Fruit fly (Drosophila melanogaster) whole organism, wandering third instar larva: Measurements from ENCODE around the gene CG9114.

Experiments used
- Abd-B ChIP-seq: fragments of >200 bp; optimal IDR thresholded peaks from 2 replicates; lab custom pipeline; 2017; ENCODE audit warnings: missing biosample characterization, missing genetic modification characterization
- CG9705 ChIP-seq: fragments of 200-800 bp; sonication (Bioruptor generic); optimal IDR thresholded peaks from 2 replicates; lab custom pipeline; 2018; ENCODE audit warnings: missing biosample characterization, mild to moderate bottlenecking, missing genetic modification characterization
- CrebA ChIP-seq: fragments of 200-800 bp; sonication (Bioruptor generic); optimal IDR thresholded peaks from 2 replicates; lab custom pipeline; 2016; ENCODE audit warnings: missing biosample characterization, mild to moderate bottlenecking, missing genetic modification characterization, borderline replicate concordance
- Dif ChIP-seq: fragments of 200-275, 200-300 bp; sonication (Bioruptor generic); optimal IDR thresholded peaks from 2 replicates; lab custom pipeline; 2018; ENCODE audit warnings: missing biosample characterization, missing genetic modification characterization; ENCODE audit not compliant: partially characterized antibody
- GATAd ChIP-seq: sonication (Bioruptor generic); optimal IDR thresholded peaks from 2 replicates; lab custom pipeline; 2016; ENCODE audit warnings: missing biosample characterization, missing genetic modification characterization
- HLH106 ChIP-seq: fragments of 200-800 bp; optimal IDR thresholded peaks from 3 replicates; lab custom pipeline; 2019; ENCODE audit warnings: missing biosample characterization, mild to moderate bottlenecking, missing genetic modification characterization, moderate library complexity
- Hnf4 ChIP-seq: fragments of 200-800 bp; sonication (Bioruptor generic); optimal IDR thresholded peaks from 2 replicates; lab custom pipeline; 2016; ENCODE audit warnings: missing biosample characterization, mild to moderate bottlenecking, missing genetic modification characterization
- Hr83 ChIP-seq: fragments of 200-300 bp; sonication (Bioruptor generic); optimal IDR thresholded peaks from 2 replicates; lab custom pipeline; 2016; ENCODE audit warnings: missing biosample characterization, mild to moderate bottlenecking, missing genetic modification characterization, moderate library complexity; ENCODE audit not compliant: poor library complexity, severe bottlenecking
- Myc ChIP-seq: fragments of >200 bp; optimal IDR thresholded peaks from 2 replicates; lab custom pipeline; 2017
- OdsH ChIP-seq: fragments of 200-800 bp; sonication (Bioruptor generic); optimal IDR thresholded peaks from 2 replicates; lab custom pipeline; 2016; ENCODE audit warnings: missing biosample characterization, mild to moderate bottlenecking, missing genetic modification characterization
- Rel ChIP-seq, 2 experiments: fragments of 200-800 bp; sonication (Bioruptor generic) in 1 of 2; optimal IDR thresholded peaks; 2 replicates in 1 of 2; 3 replicates in 1 of 2; lab custom pipeline; 2016 to 2019; ENCODE audit warnings: mild to moderate bottlenecking in 2 of 2, missing biosample characterization in 2 of 2, missing genetic modification characterization in 2 of 2, moderate library complexity in 1 of 2
- Sp1 ChIP-seq: fragments of 200-800 bp; sonication (Bioruptor generic); optimal IDR thresholded peaks from 3 replicates; lab custom pipeline; 2019; ENCODE audit warnings: missing biosample characterization, mild to moderate bottlenecking, missing genetic modification characterization, moderate library complexity
- Vsx2 ChIP-seq: fragments of 200-300, 225-300 bp; sonication (Bioruptor generic); optimal IDR thresholded peaks from 2 replicates; lab custom pipeline; 2018; ENCODE audit warnings: missing biosample characterization, missing genetic modification characterization; ENCODE audit not compliant: partially characterized antibody
- br ChIP-seq: fragments of 200-800 bp; sonication (Bioruptor generic); optimal IDR thresholded peaks from 2 replicates; lab custom pipeline; 2016; ENCODE audit warnings: missing biosample characterization, missing genetic modification characterization
- brk ChIP-seq: fragments of 200-800 bp; sonication (Bioruptor generic); optimal IDR thresholded peaks from 2 replicates; lab custom pipeline; 2016; ENCODE audit warnings: missing biosample characterization, mild to moderate bottlenecking, missing genetic modification characterization
- dl ChIP-seq, 2 experiments: fragments of 175-275, 200-275 bp in 1 of 2; fragments of 200-275 bp in 1 of 2; sonication (Bioruptor generic); optimal IDR thresholded peaks; lab custom pipeline; 2018; ENCODE audit warnings: mild to moderate bottlenecking in 2 of 2, missing biosample characterization in 2 of 2, missing genetic modification characterization in 2 of 2, moderate library complexity in 2 of 2; ENCODE audit not compliant: partially characterized antibody in 2 of 2, insufficient read depth in 1 of 2
- dmrt93B ChIP-seq: fragments of 200-800 bp; sonication (Bioruptor generic); optimal IDR thresholded peaks from 2 replicates; lab custom pipeline; 2018; ENCODE audit warnings: missing biosample characterization, mild to moderate bottlenecking, missing genetic modification characterization
- dsf ChIP-seq: sonication (Bioruptor generic); optimal IDR thresholded peaks from 2 replicates; lab custom pipeline; 2016; ENCODE audit warnings: missing biosample characterization, missing genetic modification characterization, borderline replicate concordance
- ey ChIP-seq: fragments of 200-800 bp; sonication (Bioruptor generic); optimal IDR thresholded peaks from 2 replicates; lab custom pipeline; 2016; ENCODE audit warnings: missing biosample characterization, missing genetic modification characterization
- foxo ChIP-seq, 2 experiments: fragments of 200-800 bp; sonication (Bioruptor generic); optimal IDR thresholded peaks; 2 replicates in 1 of 2; 3 replicates in 1 of 2; lab custom pipeline; 2016 to 2017; ENCODE audit warnings: missing biosample characterization in 2 of 2, missing genetic modification characterization in 2 of 2
- fru ChIP-seq: fragments of 200-800 bp; sonication (Bioruptor generic); optimal IDR thresholded peaks from 3 replicates; lab custom pipeline; 2016; ENCODE audit warnings: missing biosample characterization, mild to moderate bottlenecking, missing genetic modification characterization
- jim ChIP-seq: fragments of 175-275, 200-325 bp; sonication (Bioruptor generic); optimal IDR thresholded peaks from 2 replicates; lab custom pipeline; 2016; ENCODE audit warnings: missing biosample characterization, mild to moderate bottlenecking, missing genetic modification characterization
- lola ChIP-seq: fragments of >200 bp; optimal IDR thresholded peaks from 2 replicates; lab custom pipeline; 2017; ENCODE audit warnings: missing biosample characterization, missing genetic modification characterization
- pan ChIP-seq: fragments of >200 bp; optimal IDR thresholded peaks from 2 replicates; lab custom pipeline; 2017
- psq ChIP-seq: fragments of 200-800 bp; sonication (Bioruptor generic); optimal IDR thresholded peaks from 3 replicates; lab custom pipeline; 2017; ENCODE audit warnings: missing biosample characterization, mild to moderate bottlenecking, missing genetic modification characterization, moderate library complexity
- rgr ChIP-seq: fragments of 200-800 bp; sonication (Bioruptor generic); optimal IDR thresholded peaks from 3 replicates; lab custom pipeline; 2016; ENCODE audit warnings: missing biosample characterization, mild to moderate bottlenecking, missing genetic modification characterization
- sv ChIP-seq: fragments of 200-800 bp; sonication (Bioruptor generic); optimal IDR thresholded peaks from 3 replicates; lab custom pipeline; 2016; ENCODE audit warnings: missing biosample characterization, missing genetic modification characterization
- usp ChIP-seq: fragments of >200 bp; optimal IDR thresholded peaks from 2 replicates; lab custom pipeline; 2017; ENCODE audit warnings: missing biosample characterization, missing genetic modification characterization

Gene CG9114

dm6 chrX:15298298-15299069 is 34.5 kb downstream of the CG9114 start (continued):
- TF ChIP-seq lola (GFP tag; lab: Kevin White, UChicago) (no peak), GATAd (no peak), OdsH (GFP tag; lab: Kevin White, UChicago) (peak; percentile 87), CrebA (GFP tag; lab: Kevin White, UChicago) (no peak), Myc (no peak), brk (GFP tag; lab: Kevin White, UChicago) (peak; percentile 64), Sp1 (peak; percentile 90), Hnf4 (peak; percentile 49), Vsx2 (GFP tag; lab: Kevin White, UChicago) (no peak), pan (lab: Kevin White, UChicago) (no peak), Rel (GFP tag; optimal IDR thresholded peaks at IDR 0.05; lab: Kevin White, UChicago) (no peak), Rel (tag; optimal IDR thresholded peaks at IDR 0.05; lab: Kevin White, UChicago) (peak; percentile 92)

dm6 chrX:15297963-15298297 is 35.0 kb downstream of the CG9114 start:
- TF ChIP-seq Rel (GFP tag; optimal IDR thresholded peaks at IDR 0.05; lab: Kevin White, UChicago) = no peak
- peak; percentile 97 for TF ChIP-seq Rel (tag; optimal IDR thresholded peaks at IDR 0.05; lab: Kevin White, UChicago)
- TF ChIP-seq dsf (GFP tag; lab: Kevin White, UChicago) = no peak

dm6 chrX:15296969-15297816 is 35.8 kb downstream of the CG9114 start, which contains the start of gene gce:
gce (plus strand) TSS chrX:15297766.
- TF ChIP-seq Abd-B (GFP tag; lab: Kevin White, UChicago) = no peak
- TF ChIP-seq CG9705 = no peak
- peak; percentile 33 for TF ChIP-seq rgr (GFP tag; lab: Kevin White, UChicago)
- TF ChIP-seq dmrt93B (GFP tag; lab: Kevin White, UChicago) = no peak
- peak; percentile 42 for TF ChIP-seq HLH106 (tag; lab: Kevin White, UChicago)
- TF ChIP-seq dsf (GFP tag; lab: Kevin White, UChicago) = no peak
- no peak for TF ChIP-seq br (GFP tag; lab: Kevin White, UChicago)
- TF ChIP-seq Dif (GFP tag; lab: Kevin White, UChicago) = peak; percentile 1
- TF ChIP-seq psq (GFP tag; lab: Kevin White, UChicago) = peak; percentile 6
- no peak for TF ChIP-seq dl (GFP tag; optimal IDR thresholded peaks at IDR 0.05; lab: Kevin White, UChicago; ENCODE audit: insufficient read depth in 1 of 2, partially characterized antibody in 2 of 2)
- TF ChIP-seq OdsH (GFP tag; lab: Kevin White, UChicago) = peak; percentile 20
- TF ChIP-seq sv (GFP tag; lab: Kevin White, UChicago) = peak; percentile 10
- TF ChIP-seq foxo (GFP tag; optimal IDR thresholded peaks at IDR 0.05; lab: Kevin White, UChicago) = peak in 1 of 2 experiments; percentile 46
- TF ChIP-seq jim (GFP tag; lab: Kevin White, UChicago) = no peak
- no peak for TF ChIP-seq usp (GFP tag; lab: Kevin White, UChicago)
- no peak for TF ChIP-seq Rel (GFP tag; optimal IDR thresholded peaks at IDR 0.05; lab: Kevin White, UChicago)
- no peak for TF ChIP-seq Rel (tag; optimal IDR thresholded peaks at IDR 0.05; lab: Kevin White, UChicago)
- TF ChIP-seq Hnf4 = no peak
- TF ChIP-seq fru (GFP tag; lab: Kevin White, UChicago) = no peak
- peak; percentile 52 for TF ChIP-seq Sp1
- no peak for TF ChIP-seq Vsx2 (GFP tag; lab: Kevin White, UChicago)

dm6 chrX:15292794-15293193 is 40.2 kb downstream of the CG9114 start, which contains the start of gene CG5877:
CG5877 (plus strand) TSS chrX:15293031.
- no peak for TF ChIP-seq sv (GFP tag; lab: Kevin White, UChicago)
- no peak for TF ChIP-seq Hr83 (GFP tag; lab: Kevin White, UChicago)
- no peak for TF ChIP-seq ey (GFP tag; lab: Kevin White, UChicago)
- no peak for TF ChIP-seq CG9705
- no peak for TF ChIP-seq Sp1
